Worm (Caenorhabditis elegans): ENCODE results near the gene C01G10.6.
A peak's percentile ranks its signal among the peaks of the same experiment; 100 is the strongest.

C01G10.6 gene

DNA sequence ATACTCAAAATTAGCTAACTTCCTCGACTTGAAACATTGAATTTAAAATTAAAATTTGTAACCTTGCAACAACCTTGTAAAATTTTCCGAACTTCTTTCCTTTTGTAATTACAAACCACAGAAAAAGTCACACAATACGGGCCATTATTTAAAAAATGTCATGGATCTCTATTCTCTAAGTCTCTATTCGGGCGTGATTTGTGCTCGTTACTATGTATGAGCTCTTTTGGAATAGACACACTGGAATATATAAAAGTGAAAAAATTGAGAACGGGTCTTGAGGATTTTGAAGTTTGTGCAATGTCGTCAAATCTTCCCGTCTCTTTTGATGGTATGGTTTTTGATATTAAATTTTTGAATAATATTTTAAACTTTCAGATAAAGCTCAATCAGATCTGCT is 40.5 kb downstream of the C01G10.6 start, which contains the start of gene srr-7:
Gene srr-7, plus strand, starts transcription at position 301 of the 400 bp plus-strand sequence.
- TF ChIP-seq sea-2 (GFP tag; optimal IDR thresholded peaks at IDR 0.05), result no peak
- no peak for TF ChIP-seq fkh-2 (tag; optimal IDR thresholded peaks at IDR 0.05)
- no peak for TF ChIP-seq aly-2 (tag; optimal IDR thresholded peaks at IDR 0.05)
- no peak for TF ChIP-seq eor-1 (tag; optimal IDR thresholded peaks at IDR 0.05)
- no peak for TF ChIP-seq nhr-25 (tag; optimal IDR thresholded peaks at IDR 0.05)
- TF ChIP-seq zag-1 (tag; optimal IDR thresholded peaks at IDR 0.05), result no peak
- TF ChIP-seq mml-1 (tag; optimal IDR thresholded peaks at IDR 0.05), result no peak
- TF ChIP-seq nhr-11 (tag; optimal IDR thresholded peaks at IDR 0.05), result no peak
- TF ChIP-seq jun-1 (tag; optimal IDR thresholded peaks at IDR 0.05), result no peak
- no peak for TF ChIP-seq ama-1 (optimal IDR thresholded peaks at IDR 0.05)
- no peak for TF ChIP-seq fkh-10 (GFP tag; optimal IDR thresholded peaks at IDR 0.05)
- no peak for TF ChIP-seq ztf-11 (tag; optimal IDR thresholded peaks at IDR 0.05)
- no peak for TF ChIP-seq ceh-28 (tag; optimal IDR thresholded peaks at IDR 0.05)
- no peak for TF ChIP-seq ceh-9 (tag; optimal IDR thresholded peaks at IDR 0.05)
- TF ChIP-seq skn-1 (tag; optimal IDR thresholded peaks at IDR 0.05), result no peak
- no peak for TF ChIP-seq egl-27 (tag; optimal IDR thresholded peaks at IDR 0.05)
- no peak for TF ChIP-seq ztf-4 (tag; optimal IDR thresholded peaks at IDR 0.05)
- TF ChIP-seq pqm-1 (tag; optimal IDR thresholded peaks at IDR 0.05), result no peak
- TF ChIP-seq lin-15B (tag; optimal IDR thresholded peaks at IDR 0.05), result no peak

- no peak for TF ChIP-seq nfya-1 (tag; optimal IDR thresholded peaks at IDR 0.05; ENCODE audit: insufficient read depth)
- TF ChIP-seq nhr-11 (tag; optimal IDR thresholded peaks at IDR 0.05), result no peak
- TF ChIP-seq egl-27 (tag; optimal IDR thresholded peaks at IDR 0.05), result no peak
- TF ChIP-seq unc-62 (GFP tag; optimal IDR thresholded peaks at IDR 0.05), result no peak
- no peak for TF ChIP-seq fos-1 (tag; optimal IDR thresholded peaks at IDR 0.05)
- no peak for TF ChIP-seq nhr-67 (tag; optimal IDR thresholded peaks at IDR 0.05)
- TF ChIP-seq lin-15B (tag; optimal IDR thresholded peaks at IDR 0.05), result no peak
- no peak for TF ChIP-seq jun-1 (tag; optimal IDR thresholded peaks at IDR 0.05)
- no peak for TF ChIP-seq sea-2 (GFP tag; optimal IDR thresholded peaks at IDR 0.05)
- no peak for TF ChIP-seq zag-1 (tag; optimal IDR thresholded peaks at IDR 0.05)
- TF ChIP-seq mdl-1 (tag; optimal IDR thresholded peaks at IDR 0.05), result no peak
- TF ChIP-seq ceh-9 (tag; optimal IDR thresholded peaks at IDR 0.05), result no peak
- TF ChIP-seq elt-3 (tag; optimal IDR thresholded peaks at IDR 0.05), result no peak
- no peak for TF ChIP-seq ZK546.5 (tag; optimal IDR thresholded peaks at IDR 0.05)
- TF ChIP-seq nhr-76 (tag; optimal IDR thresholded peaks at IDR 0.05), result no peak
- no peak for TF ChIP-seq snpc-4 (tag; optimal IDR thresholded peaks at IDR 0.05)
- no peak for TF ChIP-seq eor-1 (tag; optimal IDR thresholded peaks at IDR 0.05)
- no peak for TF ChIP-seq fkh-10 (GFP tag; optimal IDR thresholded peaks at IDR 0.05)
- no peak for TF ChIP-seq pha-4 (tag; optimal IDR thresholded peaks at IDR 0.05)
- no peak for TF ChIP-seq ceh-16 (tag; optimal IDR thresholded peaks at IDR 0.05)
Observed at ce11 chrV:15132423-15132822, 45.0 kb downstream of the C01G10.6 start, which contains the start of gene str-171. str-171 (minus strand) TSS chrV:15132523.

DNA sequence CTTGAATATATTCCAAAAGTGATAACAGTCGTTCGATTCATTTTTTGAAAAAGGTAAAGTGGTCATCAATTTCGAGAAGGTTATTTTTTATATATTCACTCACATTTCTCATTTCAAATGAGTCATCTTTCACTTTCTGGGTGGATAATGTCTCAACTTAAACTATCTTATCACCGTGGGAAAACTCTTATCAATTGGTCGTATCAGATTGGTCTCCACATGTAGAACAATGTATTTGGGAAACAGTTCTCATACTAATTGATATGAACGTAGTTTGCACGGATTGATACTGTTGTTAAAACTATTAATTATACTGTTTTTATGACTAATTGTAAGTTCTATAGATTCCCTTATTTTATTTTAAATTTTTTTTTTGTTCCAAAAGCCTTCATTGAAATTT is 46.4 kb downstream of the C01G10.6 start:
- TF ChIP-seq ceh-16 (tag; optimal IDR thresholded peaks at IDR 0.05) (no peak), elt-2 (tag; optimal IDR thresholded peaks at IDR 0.05) (peak; percentile 62), nhr-12 (tag; optimal IDR thresholded peaks at IDR 0.05) (no peak), ceh-9 (tag; optimal IDR thresholded peaks at IDR 0.05) (no peak), pqm-1 (tag; optimal IDR thresholded peaks at IDR 0.05) (peak; percentile 47)

DNA sequence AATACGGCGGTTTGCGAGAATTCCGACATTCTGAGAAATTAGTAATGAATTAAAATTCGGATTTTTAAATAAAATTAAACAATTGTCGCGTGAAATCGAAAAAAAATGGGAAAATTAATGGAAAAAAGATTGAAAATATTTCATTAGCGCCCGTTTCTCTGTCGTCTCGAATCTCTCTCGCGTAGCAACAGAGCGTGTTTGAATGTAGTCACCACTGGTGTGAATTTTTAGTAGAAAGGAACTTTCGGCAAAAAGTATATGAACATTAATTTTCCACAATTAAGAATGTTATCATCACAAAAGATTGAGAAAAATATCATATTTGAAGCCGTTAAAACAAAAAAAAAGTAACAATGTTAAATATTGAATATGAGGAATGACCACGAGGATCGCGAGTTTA is 49.3 kb downstream of the C01G10.6 start, which contains the start of gene aipl-1:
Gene aipl-1, minus strand, starts transcription at position 30 of the 400 bp plus-strand sequence.
- TF ChIP-seq fkh-10 (GFP tag; optimal IDR thresholded peaks at IDR 0.05) (peak; percentile 60), ceh-16 (tag; optimal IDR thresholded peaks at IDR 0.05) (no peak), skn-1 (tag; optimal IDR thresholded peaks at IDR 0.05) (peak; percentile 9), pha-4 (tag; optimal IDR thresholded peaks at IDR 0.05) (peak; percentile 95), egl-5 (tag; optimal IDR thresholded peaks at IDR 0.05) (peak; percentile 21), ama-1 (optimal IDR thresholded peaks at IDR 0.05) (no peak), R02D3.7 (tag; optimal IDR thresholded peaks at IDR 0.05) (peak; percentile 69), lin-39 (tag; optimal IDR thresholded peaks at IDR 0.05) (peak; percentile 53), nhr-25 (tag; optimal IDR thresholded peaks at IDR 0.05) (peak; percentile 66), fkh-2 (tag; optimal IDR thresholded peaks at IDR 0.05) (no peak), elt-2 (tag; optimal IDR thresholded peaks at IDR 0.05) (peak; percentile 43), pqm-1 (tag; optimal IDR thresholded peaks at IDR 0.05) (peak; percentile 74), nhr-23 (tag; optimal IDR thresholded peaks at IDR 0.05) (peak; percentile 75), jun-1 (tag; optimal IDR thresholded peaks at IDR 0.05) (peak; percentile 39), unc-39 (tag; optimal IDR thresholded peaks at IDR 0.05) (no peak), ztf-4 (tag; optimal IDR thresholded peaks at IDR 0.05) (no peak), ceh-82 (tag; optimal IDR thresholded peaks at IDR 0.05) (peak; percentile 34), nfya-1 (tag; optimal IDR thresholded peaks at IDR 0.05; ENCODE audit: insufficient read depth) (peak; percentile 84), lin-15B (tag; optimal IDR thresholded peaks at IDR 0.05) (peak; percentile 94), ZK546.5 (tag; optimal IDR thresholded peaks at IDR 0.05) (no peak), eor-1 (tag; optimal IDR thresholded peaks at IDR 0.05) (no peak), elt-3 (tag; optimal IDR thresholded peaks at IDR 0.05) (peak in 1 of 3 experiments; percentile 66), snpc-4 (tag; optimal IDR thresholded peaks at IDR 0.05) (peak; percentile 79), ceh-28 (tag; optimal IDR thresholded peaks at IDR 0.05) (peak; percentile 42), daf-12 (tag; optimal IDR thresholded peaks at IDR 0.05) (no peak)
